Worm (Caenorhabditis elegans) whole organism, young adult: ENCODE results near the gene C49C8.8.
A peak's percentile ranks its signal among the peaks of the same experiment; 100 is the strongest.

Experiments used
- B0019.2 ChIP-seq: fragments of 200-800 bp; sonication (Bioruptor generic); conservative IDR thresholded peaks from 2 replicates; pipeline ENCODE4 v1.3.6; 2022; ENCODE audit warnings: missing genetic modification reagents, missing genetic modification characterization, missing compliant biosample characterization
- C17E4.6 ChIP-seq: fragments of 200-800 bp; sonication (Bioruptor generic); IDR thresholded peaks from 2 replicates; pipeline ENCODE4 v1.3.6; 2022; ENCODE audit warnings: missing genetic modification reagents, missing genetic modification characterization, missing compliant biosample characterization
- F22D6.2 ChIP-seq: sonication (generic microtip); optimal IDR thresholded peaks from 2 replicates; lab custom pipeline; 2016; ENCODE audit warnings: mild to moderate bottlenecking, missing genetic modification characterization, missing compliant biosample characterization
- F57A8.1 ChIP-seq: fragments of 200-800 bp; sonication (Bioruptor generic); optimal IDR thresholded peaks from 2 replicates; lab custom pipeline; 2018; ENCODE audit warnings: mild to moderate bottlenecking, missing genetic modification characterization, moderate library complexity, missing compliant biosample characterization
- T07F8.4 ChIP-seq: sonication (generic microtip); optimal IDR thresholded peaks from 2 replicates; lab custom pipeline; 2016; ENCODE audit warnings: mild to moderate bottlenecking, missing genetic modification characterization, moderate library complexity, missing compliant biosample characterization
- Y53F4B.3 ChIP-seq: fragments of 200-800 bp; sonication (Bioruptor generic); IDR thresholded peaks from 2 replicates; pipeline ENCODE4 v1.3.6; 2022; ENCODE audit warnings: missing genetic modification reagents, missing genetic modification characterization, missing compliant biosample characterization
- akir-1 ChIP-seq: fragments of 200-800 bp; sonication (Bioruptor generic); optimal IDR thresholded peaks from 2 replicates; lab custom pipeline; 2018; ENCODE audit warnings: mild to moderate bottlenecking, missing genetic modification characterization, moderate library complexity, missing compliant biosample characterization
- ama-1 ChIP-seq, 3 experiments: fragments of 150-350 bp in 1 of 3; sonication (generic microtip) in 2 of 3; optimal IDR thresholded peaks; 2 replicates each; lab custom pipeline; 2014 to 2018; ENCODE audit warnings: missing biosample characterization in 2 of 3, missing genetic modification characterization in 2 of 3, missing genetic modification reagents in 2 of 3
- aptf-2 ChIP-seq: fragments of 200-800 bp; sonication (Bioruptor generic); conservative IDR thresholded peaks from 2 replicates; pipeline ENCODE4 v1.3.6; 2022; ENCODE audit warnings: missing genetic modification reagents, missing genetic modification characterization, missing compliant biosample characterization
- atf-7 ChIP-seq: sonication (generic microtip); optimal IDR thresholded peaks from 2 replicates; lab custom pipeline; 2017; ENCODE audit warnings: mild to moderate bottlenecking, missing genetic modification characterization, missing compliant biosample characterization
- attf-5 ChIP-seq: fragments of 200-800 bp; sonication (Bioruptor generic); optimal IDR thresholded peaks from 2 replicates; lab custom pipeline; 2018; ENCODE audit warnings: mild to moderate bottlenecking, missing genetic modification characterization, missing compliant biosample characterization
- attf-6 ChIP-seq: fragments of 200-800 bp; sonication (Bioruptor generic); IDR thresholded peaks from 2 replicates; pipeline ENCODE4 v1.3.6; 2022; ENCODE audit warnings: missing genetic modification reagents, missing genetic modification characterization, missing compliant biosample characterization
- bed-1 ChIP-seq: fragments of 200-800 bp; sonication (Bioruptor generic); IDR thresholded peaks from 2 replicates; pipeline ENCODE4 v1.3.6; 2022; ENCODE audit warnings: missing genetic modification reagents, missing genetic modification characterization, missing compliant biosample characterization
- bed-2 ChIP-seq: fragments of 200-800 bp; sonication (Bioruptor generic); IDR thresholded peaks from 2 replicates; pipeline ENCODE4 v1.3.6; 2022; ENCODE audit warnings: missing genetic modification reagents, missing genetic modification characterization, missing compliant biosample characterization
- cebp-1 ChIP-seq, 2 experiments: fragments of 200-800 bp in 1 of 2; sonication (Bioruptor generic) in 1 of 2; sonication (generic microtip) in 1 of 2; IDR thresholded peaks in 1 of 2; optimal IDR thresholded peaks in 1 of 2; 2 replicates each; pipeline versions ENCODE4 v1.3.6 to Lab custom; 2017 to 2022; ENCODE audit warnings: missing compliant biosample characterization in 2 of 2, missing genetic modification characterization in 2 of 2, mild to moderate bottlenecking in 1 of 2, missing genetic modification reagents in 1 of 2, moderate library complexity in 1 of 2
- ceh-27 ChIP-seq: fragments of 200-800 bp; sonication (Bioruptor generic); optimal IDR thresholded peaks from 2 replicates; lab custom pipeline; 2018; ENCODE audit warnings: mild to moderate bottlenecking, missing genetic modification characterization, moderate library complexity, missing compliant biosample characterization
- ceh-58 ChIP-seq: fragments of 200-800 bp; sonication (Bioruptor generic); IDR thresholded peaks from 2 replicates; pipeline ENCODE4 v1.3.6; 2022; ENCODE audit warnings: missing genetic modification characterization, missing compliant biosample characterization
- egl-18 ChIP-seq: fragments of 200-800 bp; sonication (Bioruptor generic); IDR thresholded peaks from 2 replicates; pipeline ENCODE4 v1.3.6; 2022; ENCODE audit warnings: missing genetic modification reagents, missing genetic modification characterization, missing compliant biosample characterization
- ets-4 ChIP-seq: fragments of 200-800 bp; sonication (Bioruptor generic); optimal IDR thresholded peaks from 2 replicates; lab custom pipeline; 2018; ENCODE audit warnings: mild to moderate bottlenecking, missing genetic modification characterization, missing compliant biosample characterization
- hlh-26 ChIP-seq: fragments of 200-800 bp; sonication (Bioruptor generic); conservative IDR thresholded peaks from 2 replicates; pipeline ENCODE4 v1.3.6; 2022; ENCODE audit warnings: missing genetic modification reagents, missing genetic modification characterization, missing compliant biosample characterization
- let-607 ChIP-seq, 2 experiments: fragments of 200-800 bp in 1 of 2; sonication (Bioruptor generic) in 1 of 2; sonication (generic microtip) in 1 of 2; optimal IDR thresholded peaks; 2 replicates each; lab custom pipeline; 2016 to 2018; ENCODE audit warnings: mild to moderate bottlenecking in 2 of 2, missing compliant biosample characterization in 2 of 2, missing genetic modification characterization in 2 of 2, moderate library complexity in 2 of 2, missing genotype in 1 of 2
- madf-8 ChIP-seq: fragments of 200-800 bp; sonication (Bioruptor generic); conservative IDR thresholded peaks from 2 replicates; pipeline ENCODE4 v1.3.6; 2022; ENCODE audit warnings: missing genetic modification reagents, missing genetic modification characterization, missing compliant biosample characterization
- mel-28 ChIP-seq: sonication (generic microtip); optimal IDR thresholded peaks from 2 replicates; lab custom pipeline; 2016; ENCODE audit warnings: borderline replicate concordance, mild to moderate bottlenecking, missing genetic modification characterization, missing compliant biosample characterization
- nfya-2 ChIP-seq: fragments of 200-800 bp; sonication (Bioruptor generic); IDR thresholded peaks from 2 replicates; pipeline ENCODE4 v1.3.6; 2022; ENCODE audit warnings: missing genetic modification reagents, missing genetic modification characterization, missing compliant biosample characterization
- nhr-179 ChIP-seq: sonication (generic microtip); optimal IDR thresholded peaks from 2 replicates; lab custom pipeline; 2016; ENCODE audit warnings: mild to moderate bottlenecking, missing genetic modification characterization, missing compliant biosample characterization
- nhr-80 ChIP-seq: sonication (generic microtip); optimal IDR thresholded peaks from 2 replicates; lab custom pipeline; 2016; ENCODE audit warnings: missing genetic modification characterization, missing compliant biosample characterization
- sdz-38 ChIP-seq: sonication (generic microtip); optimal IDR thresholded peaks from 2 replicates; lab custom pipeline; 2016; ENCODE audit warnings: missing genotype, missing genetic modification characterization, missing compliant biosample characterization
- snpc-4 ChIP-seq, 5 experiments: fragments of 150-350 bp in 1 of 5; sonication (generic microtip) in 4 of 5; optimal IDR thresholded peaks; 2 replicates each; lab custom pipeline; 2014 to 2018; ENCODE audit warnings: missing genetic modification characterization in 5 of 5, missing biosample characterization in 3 of 5, antibody characterized with exemption in 2 of 5, mild to moderate bottlenecking in 2 of 5, missing compliant biosample characterization in 2 of 5, missing genotype in 2 of 5, moderate library complexity in 2 of 5, missing genetic modification reagents in 1 of 5
- xnd-1 ChIP-seq: sonication (generic microtip); optimal IDR thresholded peaks from 2 replicates; lab custom pipeline; 2016; ENCODE audit warnings: missing genotype, missing genetic modification reagents, missing genetic modification characterization, missing compliant biosample characterization
- zim-3 ChIP-seq: sonication (generic microtip); optimal IDR thresholded peaks from 2 replicates; lab custom pipeline; 2017; ENCODE audit warnings: mild to moderate bottlenecking, missing genetic modification characterization, moderate library complexity, missing compliant biosample characterization
- ztf-25 ChIP-seq: fragments of 200-800 bp; sonication (Bioruptor generic); IDR thresholded peaks from 2 replicates; pipeline ENCODE4 v1.3.6; 2022; ENCODE audit warnings: missing genetic modification reagents, missing genetic modification characterization, missing compliant biosample characterization

C49C8.8 gene

ce11 chrIV:8638761-8639160 lies 13.2 kb upstream of the C49C8.8 start, which contains the start of gene F42A9.9:
Gene F42A9.9, minus strand, starts transcription at chrIV:8638861.
- no peak for TF ChIP-seq bed-1 (GFP tag; lab: Robert Waterston, UW)
- no peak for TF ChIP-seq T07F8.4 (tag; lab: Kevin White, UChicago)
- TF ChIP-seq xnd-1 = no peak
- TF ChIP-seq nfya-2 (GFP tag; lab: Robert Waterston, UW) = no peak
- no peak for TF ChIP-seq ztf-25 (GFP tag; lab: Robert Waterston, UW)
- TF ChIP-seq let-607 (tag; optimal IDR thresholded peaks at IDR 0.05; lab: Kevin White, UChicago) = no peak
- TF ChIP-seq attf-6 = no peak
- TF ChIP-seq nhr-179 (tag; lab: Kevin White, UChicago) = no peak
- no peak for TF ChIP-seq zim-3 (tag; lab: Kevin White, UChicago)
- TF ChIP-seq aptf-2 = no peak

- no peak for TF ChIP-seq ceh-58 (GFP tag; lab: Robert Waterston, UW)
These were observed 7.5 kb upstream of the C49C8.8 start, which contains the start of gene C49C8.3 for ce11 chrIV:8644432-8644831. Gene C49C8.3, plus strand, starts transcription at chrIV:8644732.

- TF ChIP-seq ama-1 (optimal IDR thresholded peaks at IDR 0.05; lab: Kevin White, UChicago) (no peak), ama-1 (GFP tag; optimal IDR thresholded peaks at IDR 0.05; lab: Kevin White, UChicago) (no peak), C17E4.6 (GFP tag; lab: Robert Waterston, UW) (no peak), sdz-38 (tag; lab: Kevin White, UChicago) (no peak), hlh-26 (no peak), ceh-27 (GFP tag; lab: Kevin White, UChicago) (no peak), attf-5 (GFP tag; lab: Kevin White, UChicago) (no peak), atf-7 (tag; lab: Kevin White, UChicago) (no peak), mel-28 (tag; lab: Kevin White, UChicago) (no peak), akir-1 (GFP tag; lab: Kevin White, UChicago) (no peak), F22D6.2 (tag; lab: Kevin White, UChicago) (no peak), F57A8.1 (GFP tag; lab: Kevin White, UChicago) (no peak), B0019.2 (GFP tag; lab: Robert Waterston, UW) (no peak), egl-18 (no peak), ets-4 (GFP tag; lab: Kevin White, UChicago) (no peak), cebp-1 (GFP tag; IDR thresholded peaks at IDR 0.05; lab: Robert Waterston, UW) (no peak), cebp-1 (tag; optimal IDR thresholded peaks at IDR 0.05; lab: Kevin White, UChicago) (no peak), snpc-4 (GFP tag; optimal IDR thresholded peaks at IDR 0.05; lab: Kevin White, UChicago) (no peak), snpc-4 (tag; optimal IDR thresholded peaks at IDR 0.05; lab: Kevin White, UChicago) (no peak), madf-8 (GFP tag; lab: Robert Waterston, UW) (no peak), bed-2 (GFP tag; lab: Robert Waterston, UW) (no peak), Y53F4B.3 (no peak)
- TF ChIP-seq, all 124 proteins: peak for 0
These were observed 3.4 kb upstream of the C49C8.8 start, which contains the start of gene cyp-33E1 for ce11 chrIV:8648502-8648901. Gene cyp-33E1, minus strand, starts transcription at chrIV:8648602.

ce11 chrIV:8650696-8651095 lies 1.2 kb upstream of the C49C8.8 start, which contains the start of gene C49C8.2:
Gene C49C8.2, plus strand, starts transcription at chrIV:8651088.
- TF ChIP-seq ets-4 (GFP tag; lab: Kevin White, UChicago) (no peak), nhr-80 (tag; lab: Kevin White, UChicago) (peak; percentile 34)
